Fruit fly (Drosophila melanogaster): Measurements from ENCODE around the gene CG10864.

Gene CG10864

DNA sequence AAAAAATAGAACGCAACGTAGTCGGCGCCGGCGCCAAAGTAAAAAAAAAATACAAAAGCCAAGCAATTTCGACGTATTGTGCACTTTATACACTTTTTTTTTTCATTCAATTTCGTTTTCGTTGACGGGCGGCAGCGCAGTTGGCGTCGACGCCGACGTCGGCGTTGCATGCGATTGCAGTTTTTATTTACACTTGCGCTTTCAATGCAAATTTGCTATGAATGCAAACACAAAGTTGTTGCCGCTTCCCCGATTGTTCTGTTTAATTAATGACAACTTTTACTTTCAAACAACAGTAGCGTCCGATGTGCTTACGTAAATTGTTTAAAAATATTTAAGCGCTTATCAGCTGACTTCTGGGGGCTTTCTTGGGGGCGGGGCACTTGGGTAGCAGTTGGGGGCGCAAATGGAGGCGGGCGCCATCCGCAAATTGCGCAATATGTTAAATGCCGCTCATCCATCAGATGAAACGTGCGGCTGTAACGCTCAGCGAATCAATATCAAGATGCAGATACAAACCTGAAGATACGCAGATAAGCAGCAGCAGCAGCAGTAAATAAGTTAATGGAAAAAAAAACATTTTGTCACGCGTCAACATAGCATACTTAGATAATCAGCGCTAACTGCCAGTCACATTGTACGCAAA is 26.9 kb upstream of the CG10864 start (continued):
- TF ChIP-seq sc (optimal IDR thresholded peaks at IDR 0.05) (no peak), sc (GFP tag; optimal IDR thresholded peaks at IDR 0.05) (peak; percentile 36), caup (GFP tag; optimal IDR thresholded peaks at IDR 0.05; ENCODE audit: severe bottlenecking) (no peak), sug (tag; optimal IDR thresholded peaks at IDR 0.05) (peak; percentile 73), CG2875 (GFP tag; optimal IDR thresholded peaks at IDR 0.05) (peak; percentile 37), bsh (GFP tag; optimal IDR thresholded peaks at IDR 0.05) (peak in 1 of 2 experiments; percentile 57), gcm2 (GFP tag; optimal IDR thresholded peaks at IDR 0.05) (no peak), D19B (GFP tag; optimal IDR thresholded peaks at IDR 0.05) (no peak), Pdp1 (GFP tag; optimal IDR thresholded peaks at IDR 0.05) (peak in 1 of 2 experiments; percentile 70), CG31388 (GFP tag; optimal IDR thresholded peaks at IDR 0.05) (no peak), CG30020 (tag; optimal IDR thresholded peaks at IDR 0.05) (no peak), bbx (GFP tag; IDR thresholded peaks at IDR 0.05; ENCODE audit: partially characterized antibody) (no peak), Asciz (GFP tag; optimal IDR thresholded peaks at IDR 0.05) (peak; percentile 47), sens (GFP tag) (peak; percentile 12), CG14860 (GFP tag; IDR thresholded peaks at IDR 0.05; ENCODE audit: partially characterized antibody) (no peak), mirr (GFP tag; optimal IDR thresholded peaks at IDR 0.05) (peak; percentile 50), lov (optimal IDR thresholded peaks at IDR 0.05) (no peak), lov (GFP tag; IDR thresholded peaks at IDR 0.05) (0 out of 3 replicates have a peak, but pooled peaks have one; percentile 38), CG14667 (GFP tag; IDR thresholded peaks at IDR 0.05) (no peak), chinmo (GFP tag; IDR thresholded peaks at IDR 0.05; ENCODE audit: partially characterized antibody) (0 out of 4 replicates have a peak, but pooled peaks have one; percentile 54), Xrp1 (GFP tag; IDR thresholded peaks at IDR 0.05) (peak; percentile 37), Bgb (GFP tag; IDR thresholded peaks at IDR 0.05; ENCODE audit: partially characterized antibody) (no peak), dmrt11E (tag; optimal IDR thresholded peaks at IDR 0.05) (peak; percentile 11), ATbp (GFP tag; optimal IDR thresholded peaks at IDR 0.05) (peak; percentile 43), CG8089 (GFP tag; optimal IDR thresholded peaks at IDR 0.05) (no peak), pzg (GFP tag; optimal IDR thresholded peaks at IDR 0.05) (no peak), Adf1 (GFP tag; IDR thresholded peaks at IDR 0.05) (peak; percentile 29; the same call in 1 of the 2 replicates), Atf6 (GFP tag; IDR thresholded peaks at IDR 0.05) (no peak), Opbp (GFP tag; IDR thresholded peaks at IDR 0.05; ENCODE audit: partially characterized antibody) (no peak), hbn (GFP tag; IDR thresholded peaks at IDR 0.05; ENCODE audit: partially characterized antibody) (no peak), CG2202 (tag; optimal IDR thresholded peaks at IDR 0.05) (peak; percentile 32), exex (tag; optimal IDR thresholded peaks at IDR 0.05) (peak; percentile 55), ap (GFP tag; IDR thresholded peaks at IDR 0.05) (no peak), CkIIα-i1 (GFP tag; IDR thresholded peaks at IDR 0.05) (no peak)

DNA sequence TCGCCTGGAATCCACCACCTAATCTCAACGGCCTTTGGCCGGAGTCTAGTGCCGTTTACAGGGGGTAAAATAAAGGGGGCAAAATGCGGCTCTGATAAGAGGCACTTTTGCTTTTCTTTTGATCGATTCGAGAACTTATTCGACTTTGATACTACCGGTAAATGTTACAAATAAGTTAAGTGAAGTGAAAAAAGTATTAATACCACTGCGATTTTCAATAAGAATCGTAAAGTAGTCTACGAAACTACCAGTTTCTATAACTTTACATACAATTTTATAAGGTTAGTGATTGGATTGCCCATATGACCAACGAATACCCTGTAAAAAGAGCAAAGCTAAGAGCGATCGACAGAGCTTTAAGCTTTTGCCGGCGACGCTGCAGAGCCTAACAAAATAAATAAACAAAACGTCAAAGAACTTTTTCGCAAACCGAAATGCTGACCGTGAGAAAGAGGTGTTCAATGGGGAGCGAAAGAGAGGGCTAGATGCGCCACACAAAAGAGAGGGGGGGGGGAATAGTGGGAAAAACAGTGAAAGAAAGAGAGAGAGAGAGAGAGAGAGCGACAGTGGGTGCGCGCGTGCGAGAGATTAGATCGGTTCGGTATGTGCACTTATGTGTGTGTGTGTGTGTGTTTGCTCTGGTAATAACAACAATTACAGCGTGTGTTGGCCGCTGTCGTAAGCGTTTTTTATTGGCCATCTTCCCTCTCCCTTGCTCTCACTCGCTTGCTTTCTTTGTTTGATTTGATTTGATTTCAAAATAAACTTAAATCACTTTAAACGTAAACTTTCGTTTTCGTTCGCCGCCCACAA is 25.3 kb upstream of the CG10864 start:
- no peak for TF ChIP-seq Eip74EF (GFP tag; optimal IDR thresholded peaks at IDR 0.05)
- peak; percentile 58 for TF ChIP-seq esg (GFP tag; conservative IDR thresholded peaks at IDR 0.05)
- TF ChIP-seq hkb (optimal IDR thresholded peaks at IDR 0.05), result no peak
- TF ChIP-seq hkb (GFP tag; IDR thresholded peaks at IDR 0.05), result 0 out of 2 replicates have a peak, but pooled peaks have one; percentile 62
- no peak for TF ChIP-seq CG7372 (GFP tag; IDR thresholded peaks at IDR 0.05)
- TF ChIP-seq bcd (GFP tag; optimal IDR thresholded peaks at IDR 0.05), result peak; percentile 62
- TF ChIP-seq CG7745 (tag; optimal IDR thresholded peaks at IDR 0.05), result no peak
- peak; percentile 53 for TF ChIP-seq CG18619 (GFP tag; optimal IDR thresholded peaks at IDR 0.05)
- TF ChIP-seq CG9727 (GFP tag; optimal IDR thresholded peaks at IDR 0.05), result peak; percentile 61
- no peak for TF ChIP-seq NC2α (GFP tag; optimal IDR thresholded peaks at IDR 0.05)
- TF ChIP-seq CG8478 (optimal IDR thresholded peaks at IDR 0.05), result peak; percentile 32
- TF ChIP-seq mam (GFP tag; optimal IDR thresholded peaks at IDR 0.05), result peak; percentile 83
- no peak for TF ChIP-seq hb (GFP tag; IDR thresholded peaks at IDR 0.05; ENCODE audit: partially characterized antibody)
- no peak for TF ChIP-seq CG6854 (GFP tag; optimal IDR thresholded peaks at IDR 0.05)
- TF ChIP-seq CG30431 (GFP tag; optimal IDR thresholded peaks at IDR 0.05), result peak; percentile 12

All from whole organism, embryonic.